Worm (Caenorhabditis elegans) whole organism, mixed stage, embryonic: Measurements from ENCODE around the gene clu-1.

ENCODE experiments used
- elt-3 ChIP-seq: fragments of 150-350 bp; optimal IDR thresholded peaks from 2 replicates; lab custom pipeline; 2014; ENCODE audit warnings: missing biosample characterization, missing genetic modification characterization
- mep-1 ChIP-seq: fragments of 150-350 bp; optimal IDR thresholded peaks from 2 replicates; lab custom pipeline; 2017; ENCODE audit warnings: missing biosample characterization, missing genetic modification reagents, missing genetic modification characterization, inconsistent platforms
- nhr-12 ChIP-seq: fragments of 150-350 bp; optimal IDR thresholded peaks from 2 replicates; lab custom pipeline; 2014; ENCODE audit warnings: missing biosample characterization, missing genetic modification characterization
- nhr-28 ChIP-seq: fragments of 150-350 bp; optimal IDR thresholded peaks from 2 replicates; lab custom pipeline; 2014; ENCODE audit warnings: missing biosample characterization, missing genetic modification characterization
- nhr-76 ChIP-seq: sonication (generic microtip); optimal IDR thresholded peaks from 2 replicates; lab custom pipeline; 2017; ENCODE audit warnings: missing biosample characterization, missing genetic modification characterization
- pha-4 ChIP-seq: fragments of 150-350 bp; optimal IDR thresholded peaks from 2 replicates; lab custom pipeline; 2018; ENCODE audit warnings: missing biosample characterization, missing genetic modification reagents, missing genetic modification characterization
- snpc-4 ChIP-seq: fragments of 150-350 bp; optimal IDR thresholded peaks from 2 replicates; lab custom pipeline; 2014; ENCODE audit warnings: missing biosample characterization, missing genetic modification characterization
- unc-120 ChIP-seq: sonication (generic microtip); optimal IDR thresholded peaks from 2 replicates; lab custom pipeline; 2017; ENCODE audit warnings: missing genetic modification characterization, missing compliant biosample characterization; ENCODE audit not compliant: poor library complexity, severe bottlenecking
- unc-39 ChIP-seq: fragments of 150-350 bp; optimal IDR thresholded peaks from 2 replicates; lab custom pipeline; 2014; ENCODE audit warnings: missing biosample characterization, missing genetic modification characterization
- ztf-11 ChIP-seq: fragments of 150-350 bp; optimal IDR thresholded peaks from 2 replicates; lab custom pipeline; 2014; ENCODE audit warnings: missing biosample characterization, missing genetic modification characterization

DNA sequence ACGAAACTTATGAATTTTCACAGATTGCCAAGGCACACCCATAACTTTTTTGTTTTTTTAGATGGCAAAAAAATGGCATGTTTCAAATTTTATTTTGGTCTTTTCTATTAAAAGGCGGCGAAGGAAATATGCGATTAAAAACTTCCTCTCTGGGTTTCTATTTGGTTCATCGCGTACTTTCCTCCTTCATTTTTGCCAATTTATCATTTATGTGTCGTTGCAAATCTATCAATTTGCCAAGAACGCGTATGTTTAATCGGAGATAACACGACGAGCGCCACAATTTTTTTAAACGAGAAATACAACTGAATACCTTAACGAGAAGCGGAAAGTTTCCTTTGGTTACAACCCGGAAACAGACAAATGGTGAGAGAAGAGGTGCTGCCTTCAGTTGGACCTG is 48.8 kb downstream of the clu-1 start:
- no peak for TF ChIP-seq snpc-4 (tag; lab: Kevin White, UChicago)
- no peak for TF ChIP-seq ztf-11 (tag; lab: Kevin White, UChicago)
- TF ChIP-seq nhr-76 (tag; lab: Kevin White, UChicago) = no peak
- TF ChIP-seq mep-1 (tag; lab: Kevin White, UChicago) = no peak
- TF ChIP-seq unc-120 = no peak
- TF ChIP-seq nhr-12 (tag; lab: Kevin White, UChicago) = no peak
- no peak for TF ChIP-seq elt-3
- no peak for TF ChIP-seq nhr-28 (tag; lab: Kevin White, UChicago)
- TF ChIP-seq unc-39 = no peak
- TF ChIP-seq pha-4 (tag; lab: Kevin White, UChicago) = no peak
